Fruit fly (Drosophila melanogaster) whole organism, embryonic: Measurements from ENCODE around the gene CG5080.
A peak's percentile ranks its signal among the peaks of the same experiment; 100 is the strongest.

Experiments used
- ATbp ChIP-seq: fragments of 200-800 bp; sonication (Bioruptor generic); optimal IDR thresholded peaks from 2 replicates; lab custom pipeline; 2017; ENCODE audit warnings: missing biosample characterization, mild to moderate bottlenecking, missing genetic modification characterization, missing genetic modification reagents
- Asciz ChIP-seq: fragments of 200-800 bp; sonication (Bioruptor generic); optimal IDR thresholded peaks from 2 replicates; lab custom pipeline; 2017; ENCODE audit warnings: missing biosample characterization, mild to moderate bottlenecking, missing genetic modification characterization, missing genetic modification reagents
- BEAF-32 ChIP-seq: fragments of 200-800 bp; sonication (Bioruptor generic); optimal IDR thresholded peaks from 3 replicates; lab custom pipeline; 2017; ENCODE audit warnings: missing biosample characterization, missing genetic modification characterization, mild to moderate bottlenecking, moderate library complexity, missing genetic modification reagents
- Bteb2 ChIP-seq: fragments of 200-800 bp; sonication (Bioruptor generic); optimal IDR thresholded peaks from 2 replicates; lab custom pipeline; 2016; ENCODE audit warnings: missing biosample characterization, missing genetic modification characterization
- CG10267 ChIP-seq: fragments of 200-800 bp; sonication (Bioruptor generic); optimal IDR thresholded peaks from 2 replicates; lab custom pipeline; 2018; ENCODE audit warnings: missing biosample characterization, mild to moderate bottlenecking, missing genetic modification characterization, moderate library complexity
- CG11093 ChIP-seq: fragments of 200-800 bp; sonication (Bioruptor generic); IDR thresholded peaks from 3 replicates; pipeline ENCODE4 v1.3.6; 2022; ENCODE audit warnings: missing biosample characterization, missing genetic modification characterization
- CG11398 ChIP-seq: fragments of 200-800 bp; sonication (Bioruptor generic); optimal IDR thresholded peaks from 2 replicates; lab custom pipeline; 2016; ENCODE audit warnings: missing biosample characterization, missing genetic modification characterization
- CG12659 ChIP-seq: fragments of 200-800 bp; sonication (Bioruptor generic); optimal IDR thresholded peaks from 3 replicates; lab custom pipeline; 2017; ENCODE audit warnings: mild to moderate bottlenecking, missing biosample characterization, missing genetic modification reagents, missing genetic modification characterization
- CG12769 ChIP-seq: fragments of 200-800 bp; sonication (Bioruptor generic); optimal IDR thresholded peaks from 2 replicates; lab custom pipeline; 2019; ENCODE audit warnings: missing biosample characterization, mild to moderate bottlenecking, missing genetic modification characterization, moderate library complexity
- CG14441 ChIP-seq: fragments of 200-800 bp; sonication (Bioruptor generic); IDR thresholded peaks from 2 replicates; pipeline ENCODE4 v1.3.6; 2022; ENCODE audit warnings: missing biosample characterization, missing genetic modification characterization
- CG17328 ChIP-seq: fragments of 200-800 bp; sonication (Bioruptor generic); IDR thresholded peaks from 2 replicates; pipeline ENCODE4 v1.3.6; 2022; ENCODE audit warnings: missing biosample characterization, missing genetic modification characterization
- CG17568 ChIP-seq: fragments of 200-800 bp; sonication (Bioruptor generic); optimal IDR thresholded peaks from 2 replicates; lab custom pipeline; 2018; ENCODE audit warnings: missing biosample characterization, mild to moderate bottlenecking, missing genetic modification characterization, moderate library complexity
- CG18619 ChIP-seq: fragments of 200-800 bp; sonication (Bioruptor generic); optimal IDR thresholded peaks from 3 replicates; lab custom pipeline; 2017; ENCODE audit warnings: missing biosample characterization, mild to moderate bottlenecking, missing genetic modification characterization
- CG31224 ChIP-seq: fragments of 200-800 bp; sonication (Bioruptor generic); IDR thresholded peaks from 2 replicates; pipeline ENCODE4 v1.3.6; 2022; ENCODE audit warnings: missing biosample characterization, missing genetic modification characterization
- CG31388 ChIP-seq: fragments of 200-800 bp; sonication (Bioruptor generic); optimal IDR thresholded peaks from 2 replicates; lab custom pipeline; 2016; ENCODE audit warnings: missing biosample characterization, missing genetic modification characterization
- CG34376 ChIP-seq: fragments of 200-800 bp; sonication (Bioruptor generic); optimal IDR thresholded peaks from 2 replicates; lab custom pipeline; 2018; ENCODE audit warnings: missing biosample characterization, mild to moderate bottlenecking, missing genetic modification characterization
- CG4328 ChIP-seq: fragments of 200-800 bp; sonication (Bioruptor generic); optimal IDR thresholded peaks from 3 replicates; lab custom pipeline; 2017; ENCODE audit warnings: missing biosample characterization, missing genetic modification reagents, missing genetic modification characterization
- CG7745 ChIP-seq: fragments of 200-800 bp; sonication (Bioruptor generic); optimal IDR thresholded peaks from 2 replicates; lab custom pipeline; 2018; ENCODE audit warnings: missing biosample characterization, mild to moderate bottlenecking, missing genetic modification characterization, moderate library complexity
- CG7987 ChIP-seq: fragments of 200-800 bp; sonication (Bioruptor generic); optimal IDR thresholded peaks from 2 replicates; lab custom pipeline; 2018; ENCODE audit warnings: missing biosample characterization, mild to moderate bottlenecking, missing genetic modification characterization, moderate library complexity
- CG9932 ChIP-seq: fragments of 200-800 bp; sonication (Bioruptor generic); IDR thresholded peaks from 2 replicates; pipeline ENCODE4 v1.3.6; 2022; ENCODE audit warnings: missing biosample characterization, missing genetic modification characterization
- CHES-1-like ChIP-seq: fragments of 200-800 bp; sonication (Bioruptor generic); optimal IDR thresholded peaks from 2 replicates; lab custom pipeline; 2016; ENCODE audit warnings: missing biosample characterization, missing genetic modification characterization
- D ChIP-seq, 2 experiments: fragments of 200-800 bp in 1 of 2; fragments of >200 bp in 1 of 2; sonication (Bioruptor generic) in 1 of 2; optimal IDR thresholded peaks; 2 replicates in 1 of 2; 3 replicates in 1 of 2; lab custom pipeline; 2017; ENCODE audit warnings: mild to moderate bottlenecking in 1 of 2, missing biosample characterization in 1 of 2, missing genetic modification characterization in 1 of 2, missing genetic modification reagents in 1 of 2
- Drgx ChIP-seq: fragments of 200-800 bp; sonication (Bioruptor generic); IDR thresholded peaks from 2 replicates; pipeline ENCODE4 v1.3.6; 2022; ENCODE audit warnings: missing biosample characterization, missing genetic modification characterization
- Hand ChIP-seq: fragments of 200-800 bp; sonication (Bioruptor generic); optimal IDR thresholded peaks from 2 replicates; lab custom pipeline; 2017; ENCODE audit warnings: mild to moderate bottlenecking, missing biosample characterization, missing genetic modification reagents, missing genetic modification characterization
- HmgZ ChIP-seq: fragments of 200-800 bp; sonication (Bioruptor generic); optimal IDR thresholded peaks from 2 replicates; lab custom pipeline; 2018; ENCODE audit warnings: missing biosample characterization, mild to moderate bottlenecking, missing genetic modification characterization
- Hmx ChIP-seq: fragments of 200-800 bp; sonication (Bioruptor generic); optimal IDR thresholded peaks from 2 replicates; lab custom pipeline; 2016; ENCODE audit warnings: missing biosample characterization, missing genetic modification characterization
- Lhr ChIP-seq: fragments of 200-800 bp; sonication (Bioruptor generic); optimal IDR thresholded peaks from 3 replicates; lab custom pipeline; 2017; ENCODE audit warnings: mild to moderate bottlenecking, missing biosample characterization, missing genetic modification reagents, missing genetic modification characterization
- MBD-R2 ChIP-seq: fragments of 200-800 bp; sonication (Bioruptor generic); IDR thresholded peaks from 2 replicates; pipeline ENCODE4 v1.3.6; 2022; ENCODE audit warnings: missing biosample characterization, missing genetic modification characterization
- NC2α ChIP-seq: fragments of 200-800 bp; sonication (Bioruptor generic); optimal IDR thresholded peaks from 2 replicates; lab custom pipeline; 2016; ENCODE audit warnings: missing biosample characterization, missing genetic modification characterization
- Oaz ChIP-seq: fragments of 200-800 bp; sonication (Bioruptor generic); IDR thresholded peaks from 2 replicates; pipeline ENCODE4 v1.3.6; 2022; ENCODE audit warnings: missing biosample characterization, missing genetic modification characterization
- Ssrp ChIP-seq: fragments of 200-800 bp; sonication (Bioruptor generic); optimal IDR thresholded peaks from 2 replicates; lab custom pipeline; 2018; ENCODE audit warnings: missing biosample characterization, mild to moderate bottlenecking, missing genetic modification characterization, moderate library complexity
- Tbp ChIP-seq: fragments of >200 bp; optimal IDR thresholded peaks from 2 replicates; lab custom pipeline; 2018; ENCODE audit warnings: missing biosample characterization, missing genetic modification characterization
- Xrp1 ChIP-seq: fragments of 200-800 bp; sonication (Bioruptor generic); IDR thresholded peaks from 2 replicates; pipeline ENCODE4 v1.3.6; 2022; ENCODE audit warnings: missing biosample characterization, missing genetic modification characterization
- az2 ChIP-seq: fragments of 200-800 bp; sonication (Bioruptor generic); optimal IDR thresholded peaks from 3 replicates; lab custom pipeline; 2016; ENCODE audit warnings: missing biosample characterization, missing genetic modification characterization
- cad ChIP-seq: fragments of >200 bp; optimal IDR thresholded peaks from 2 replicates; lab custom pipeline; 2017; ENCODE audit warnings: missing biosample characterization, missing genetic modification characterization
- crp ChIP-seq, 2 experiments: fragments of 200-800 bp; sonication (Bioruptor generic); optimal IDR thresholded peaks; 2 replicates in 1 of 2; 3 replicates in 1 of 2; lab custom pipeline; 2017; ENCODE audit warnings: missing biosample characterization in 2 of 2, missing genetic modification characterization in 2 of 2, mild to moderate bottlenecking in 1 of 2, moderate library complexity in 1 of 2
- disco-r ChIP-seq: fragments of 200-800 bp; sonication (Bioruptor generic); optimal IDR thresholded peaks from 2 replicates; lab custom pipeline; 2016; ENCODE audit warnings: missing biosample characterization, missing genetic modification characterization
- dmrt99B ChIP-seq: fragments of 200-800 bp; sonication (Bioruptor generic); optimal IDR thresholded peaks from 2 replicates; lab custom pipeline; 2018; ENCODE audit warnings: missing biosample characterization, mild to moderate bottlenecking, missing genetic modification characterization, moderate library complexity
- ewg ChIP-seq: fragments of 200-800 bp; sonication (Bioruptor generic); optimal IDR thresholded peaks from 3 replicates; lab custom pipeline; 2017; ENCODE audit warnings: mild to moderate bottlenecking, missing biosample characterization, missing genetic modification reagents, missing genetic modification characterization
- ftz-f1 ChIP-seq: fragments of 200-800 bp; sonication (Bioruptor generic); optimal IDR thresholded peaks from 2 replicates; lab custom pipeline; 2016; ENCODE audit warnings: missing biosample characterization, missing genetic modification characterization
- gt ChIP-seq: fragments of 200-800 bp; sonication (Bioruptor generic); IDR thresholded peaks from 2 replicates; pipeline ENCODE4 v1.3.6; 2022; ENCODE audit warnings: missing biosample characterization, missing genetic modification characterization
- inv ChIP-seq: fragments of 200-800 bp; sonication (Bioruptor generic); IDR thresholded peaks from 2 replicates; pipeline ENCODE4 v1.3.6; 2022; ENCODE audit warnings: missing biosample characterization, missing genetic modification characterization; ENCODE audit not compliant: partially characterized antibody
- maf-S ChIP-seq: fragments of 200-800 bp; sonication (Bioruptor generic); optimal IDR thresholded peaks from 2 replicates; lab custom pipeline; 2016; ENCODE audit warnings: missing biosample characterization, missing genetic modification characterization
- onecut ChIP-seq: fragments of 200-800 bp; sonication (Bioruptor generic); IDR thresholded peaks from 2 replicates; pipeline ENCODE4 v1.3.6; 2022; ENCODE audit warnings: missing biosample characterization, missing genetic modification characterization
- p53 ChIP-seq: fragments of 200-800 bp; sonication (Bioruptor generic); optimal IDR thresholded peaks from 2 replicates; lab custom pipeline; 2016; ENCODE audit warnings: missing biosample characterization, missing genetic modification characterization
- sens-2 ChIP-seq: fragments of 200-800 bp; sonication (Bioruptor generic); IDR thresholded peaks from 2 replicates; pipeline ENCODE4 v1.3.6; 2022; ENCODE audit warnings: missing biosample characterization, missing genetic modification characterization
- tll ChIP-seq, 2 experiments: fragments of 200-800 bp in 1 of 2; fragments of >200 bp in 1 of 2; sonication (Bioruptor generic) in 1 of 2; optimal IDR thresholded peaks; 2 replicates each; lab custom pipeline; 2017 to 2019; ENCODE audit warnings: missing biosample characterization in 2 of 2, missing genetic modification characterization in 2 of 2, mild to moderate bottlenecking in 1 of 2, moderate library complexity in 1 of 2
- z ChIP-seq: fragments of 200-800 bp; sonication (Bioruptor generic); IDR thresholded peaks from 3 replicates; pipeline ENCODE4 v1.3.6; 2022; ENCODE audit warnings: missing biosample characterization, missing genetic modification characterization
- zen ChIP-seq: fragments of 200-800 bp; sonication (Bioruptor generic); optimal IDR thresholded peaks from 3 replicates; lab custom pipeline; 2018; ENCODE audit warnings: missing biosample characterization, mild to moderate bottlenecking, missing genetic modification characterization, moderate library complexity
- zfh1 ChIP-seq: fragments of 200-800 bp; sonication (Bioruptor generic); IDR thresholded peaks from 3 replicates; pipeline ENCODE4 v1.3.6; 2022; ENCODE audit warnings: missing biosample characterization, missing genetic modification characterization

CG5080 gene

DNA sequence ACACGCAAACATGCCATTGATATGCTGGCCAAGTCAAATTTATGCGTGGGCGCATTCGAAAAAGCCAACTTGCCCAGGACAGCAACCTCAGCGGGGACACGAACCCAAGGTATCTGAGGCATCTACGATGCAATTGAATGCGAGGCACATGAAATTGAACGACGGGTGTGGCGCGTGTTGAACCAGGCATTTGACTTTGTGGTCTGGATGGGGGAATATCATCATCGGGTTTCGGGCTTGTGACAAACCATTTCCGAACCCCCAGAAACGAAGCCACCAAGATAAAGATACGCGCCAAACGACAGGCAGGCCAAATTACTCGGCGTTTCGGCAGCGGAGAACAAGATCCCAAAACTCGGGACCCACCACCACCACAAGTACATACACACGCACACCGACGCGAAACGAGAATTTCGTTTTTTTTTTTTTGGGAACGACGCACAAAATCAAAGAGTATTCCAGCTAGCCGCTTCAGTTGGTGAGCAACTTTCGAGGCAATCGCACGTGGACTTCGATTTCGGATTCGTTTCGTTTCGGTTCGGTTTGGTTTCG, 20.9 kb downstream of the CG5080 start, which contains the start of gene MFS3 (continued):
- TF ChIP-seq CHES-1-like (GFP tag; lab: Kevin White, UChicago): no peak
- peak; percentile 89 for TF ChIP-seq CG12769 (tag; lab: Kevin White, UChicago)
- TF ChIP-seq ATbp (GFP tag; lab: Kevin White, UChicago): no peak
- no peak for TF ChIP-seq Tbp (GFP tag; lab: Kevin White, UChicago)
- no peak for TF ChIP-seq D (optimal IDR thresholded peaks at IDR 0.05; lab: Kevin White, UChicago)
- TF ChIP-seq D (GFP tag; optimal IDR thresholded peaks at IDR 0.05; lab: Kevin White, UChicago): no peak
- no peak for TF ChIP-seq CG9932 (GFP tag; lab: Robert Waterston, UW)
- TF ChIP-seq Asciz (GFP tag; lab: Kevin White, UChicago): no peak
- TF ChIP-seq CG11093: no peak
- no peak for TF ChIP-seq CG17328 (GFP tag; lab: Robert Waterston, UW)
- TF ChIP-seq NC2α (GFP tag; lab: Kevin White, UChicago): no peak
- TF ChIP-seq sens-2 (GFP tag; lab: Robert Waterston, UW): no peak
- TF ChIP-seq maf-S: no peak
- peak; percentile 99 for TF ChIP-seq ewg (GFP tag; lab: Kevin White, UChicago)
- peak; percentile 4 for TF ChIP-seq HmgZ (tag; lab: Kevin White, UChicago)
- peak in 1 of 2 experiments; percentile 4 for TF ChIP-seq crp (GFP tag; optimal IDR thresholded peaks at IDR 0.05; lab: Kevin White, UChicago)
- no peak for TF ChIP-seq cad (GFP tag; lab: Kevin White, UChicago)
- TF ChIP-seq CG10267 (tag; lab: Kevin White, UChicago): no peak
- TF ChIP-seq MBD-R2 (GFP tag; lab: Robert Waterston, UW): no peak
- peak; percentile 31 for TF ChIP-seq Hand (GFP tag; lab: Kevin White, UChicago)
- no peak for TF ChIP-seq Bteb2 (GFP tag; lab: Kevin White, UChicago)
- TF ChIP-seq zfh1 (GFP tag; lab: Robert Waterston, UW): no peak
- TF ChIP-seq zen: no peak
- no peak for TF ChIP-seq inv (GFP tag; lab: Robert Waterston, UW)
- peak; percentile 24 for TF ChIP-seq CG34376
- TF ChIP-seq CG11398 (GFP tag; lab: Kevin White, UChicago): no peak
- no peak for TF ChIP-seq p53 (GFP tag; lab: Kevin White, UChicago)
- peak; percentile 25; the same call in 1 of the 2 replicates for TF ChIP-seq Drgx (GFP tag; lab: Robert Waterston, UW)
- TF ChIP-seq Lhr: no peak
- no peak for TF ChIP-seq disco-r (GFP tag; lab: Kevin White, UChicago)
- TF ChIP-seq CG7987: peak; percentile 41
- no peak for TF ChIP-seq CG4328 (GFP tag; lab: Kevin White, UChicago)
- TF ChIP-seq BEAF-32: peak; percentile 22
- TF ChIP-seq CG7745 (tag; lab: Kevin White, UChicago): no peak
- TF ChIP-seq Ssrp (tag; lab: Kevin White, UChicago): no peak
- no peak for TF ChIP-seq Oaz (GFP tag; lab: Robert Waterston, UW)
- peak; percentile 44 for TF ChIP-seq onecut (GFP tag; lab: Robert Waterston, UW)
- TF ChIP-seq az2 (GFP tag; lab: Kevin White, UChicago): no peak
- TF ChIP-seq ftz-f1 (GFP tag; lab: Kevin White, UChicago): no peak
- no peak for TF ChIP-seq dmrt99B
- TF ChIP-seq CG14441 (GFP tag; lab: Robert Waterston, UW): no peak
- TF ChIP-seq z: 0 out of 3 replicates have a peak, but pooled peaks have one; percentile 12
- no peak for TF ChIP-seq Hmx (GFP tag; lab: Kevin White, UChicago)
- no peak for TF ChIP-seq gt (GFP tag; lab: Robert Waterston, UW)
- peak in 1 of 2 experiments; percentile 33 for TF ChIP-seq tll (GFP tag; optimal IDR thresholded peaks at IDR 0.05; lab: Kevin White, UChicago)
- no peak for TF ChIP-seq CG31224 (GFP tag; lab: Robert Waterston, UW)
- TF ChIP-seq CG17568 (GFP tag; lab: Kevin White, UChicago): no peak
- TF ChIP-seq CG12659: peak; percentile 33
- TF ChIP-seq CG18619 (GFP tag; lab: Kevin White, UChicago): no peak
- TF ChIP-seq CG31388: no peak
- peak; percentile 15; the same call in 1 of the 2 replicates for TF ChIP-seq Xrp1 (GFP tag; lab: Robert Waterston, UW)
